Worm (Caenorhabditis elegans) whole organism, mixed stage, embryonic: ENCODE data around the gene Y43F8C.5.

Experiments
- ceh-83 ChIP-seq: fragments of 200-800 bp; sonication (Bioruptor generic); optimal IDR thresholded peaks from 2 replicates; lab custom pipeline; 2018; ENCODE audit warnings: mild to moderate bottlenecking, missing genetic modification characterization, missing compliant biosample characterization
- elt-3 ChIP-seq: fragments of 150-350 bp; optimal IDR thresholded peaks from 2 replicates; lab custom pipeline; 2014; ENCODE audit warnings: missing biosample characterization, missing genetic modification characterization
- lsy-2 ChIP-seq: fragments of 150-350 bp; optimal IDR thresholded peaks from 2 replicates; lab custom pipeline; 2014; ENCODE audit warnings: missing biosample characterization, missing genetic modification characterization
- nhr-237 ChIP-seq: fragments of 150-350 bp; optimal IDR thresholded peaks from 2 replicates; lab custom pipeline; 2014; ENCODE audit warnings: missing biosample characterization, missing genetic modification characterization
- nhr-28 ChIP-seq: fragments of 150-350 bp; optimal IDR thresholded peaks from 2 replicates; lab custom pipeline; 2014; ENCODE audit warnings: missing biosample characterization, missing genetic modification characterization
- ztf-11 ChIP-seq: fragments of 150-350 bp; optimal IDR thresholded peaks from 2 replicates; lab custom pipeline; 2014; ENCODE audit warnings: missing biosample characterization, missing genetic modification characterization

ce11 chrV:19670866-19671265, 38.4 kb upstream of the Y43F8C.5 start:
- no peak for TF ChIP-seq ceh-83 (GFP tag; lab: Kevin White, UChicago)
- TF ChIP-seq ztf-11 (tag; lab: Kevin White, UChicago), result no peak
- TF ChIP-seq nhr-237 (tag; lab: Kevin White, UChicago), result no peak
- TF ChIP-seq lsy-2, result no peak
- no peak for TF ChIP-seq elt-3
- TF ChIP-seq nhr-28 (tag; lab: Kevin White, UChicago), result no peak
